Fruit fly (Drosophila melanogaster) whole organism, prepupa: ENCODE data around the gene Teh4.

Experiments
- Blimp-1 ChIP-seq: fragments of 200-800 bp; sonication (Bioruptor generic); optimal IDR thresholded peaks from 3 replicates; lab custom pipeline; 2017; ENCODE audit warnings: missing biosample characterization, missing genetic modification characterization, mild to moderate bottlenecking, moderate library complexity, missing genetic modification reagents
- CG10631 ChIP-seq: fragments of 200-800 bp; sonication (Bioruptor generic); optimal IDR thresholded peaks from 2 replicates; lab custom pipeline; 2016; ENCODE audit warnings: missing biosample characterization, missing genetic modification characterization
- CG10669 ChIP-seq: fragments of 200-800 bp; sonication (Bioruptor generic); optimal IDR thresholded peaks from 3 replicates; lab custom pipeline; 2018; ENCODE audit warnings: missing biosample characterization, mild to moderate bottlenecking, missing genetic modification characterization, moderate library complexity
- CG11294 ChIP-seq: fragments of 200-800 bp; sonication (Bioruptor generic); IDR thresholded peaks from 2 replicates; pipeline ENCODE4 v1.3.6; 2022; ENCODE audit warnings: missing biosample characterization, missing genetic modification characterization
- CG11762 ChIP-seq: fragments of 200-800 bp; sonication (Bioruptor generic); optimal IDR thresholded peaks from 3 replicates; lab custom pipeline; 2016; ENCODE audit warnings: missing biosample characterization, missing genetic modification characterization; ENCODE audit not compliant: insufficient read depth
- CG15336 ChIP-seq: fragments of 200-800 bp; sonication (Bioruptor generic); IDR thresholded peaks from 2 replicates; pipeline ENCODE4 v1.3.6; 2022; ENCODE audit warnings: missing biosample characterization, missing genetic modification characterization
- CG16779 ChIP-seq: fragments of 200-800 bp; sonication (Bioruptor generic); optimal IDR thresholded peaks from 3 replicates; lab custom pipeline; 2017; ENCODE audit warnings: missing biosample characterization, mild to moderate bottlenecking, missing genetic modification characterization
- CG3032 ChIP-seq: fragments of 200-800 bp; optimal IDR thresholded peaks from 2 replicates; lab custom pipeline; 2019; ENCODE audit warnings: missing biosample characterization, mild to moderate bottlenecking, missing genetic modification characterization, moderate library complexity
- CG31627 ChIP-seq: fragments of 200-800 bp; sonication (Bioruptor generic); optimal IDR thresholded peaks from 3 replicates; lab custom pipeline; 2016; ENCODE audit warnings: missing biosample characterization, missing genetic modification characterization
- CG34406 ChIP-seq: fragments of 200-800 bp; sonication (Bioruptor generic); optimal IDR thresholded peaks from 3 replicates; lab custom pipeline; 2016; ENCODE audit warnings: missing biosample characterization, missing genetic modification characterization
- CG3919 ChIP-seq: fragments of 200-800 bp; sonication (Bioruptor generic); optimal IDR thresholded peaks from 3 replicates; lab custom pipeline; 2016; ENCODE audit warnings: missing biosample characterization, missing genetic modification characterization
- CG4318 ChIP-seq: fragments of 200-800 bp; sonication (Bioruptor generic); optimal IDR thresholded peaks from 3 replicates; lab custom pipeline; 2017; ENCODE audit warnings: missing biosample characterization, mild to moderate bottlenecking, missing genetic modification characterization
- CG6163 ChIP-seq: fragments of 200-800 bp; sonication (Bioruptor generic); IDR thresholded peaks from 3 replicates; pipeline ENCODE4 v1.3.6; 2022; ENCODE audit warnings: missing biosample characterization, missing genetic modification characterization
- CG6276 ChIP-seq: fragments of 200-800 bp; sonication (Bioruptor generic); optimal IDR thresholded peaks from 2 replicates; lab custom pipeline; 2017; ENCODE audit warnings: missing biosample characterization, mild to moderate bottlenecking, missing genetic modification characterization
- CG6808 ChIP-seq: fragments of 200-800 bp; sonication (Bioruptor generic); optimal IDR thresholded peaks from 3 replicates; lab custom pipeline; 2017; ENCODE audit warnings: missing biosample characterization, missing genetic modification characterization, mild to moderate bottlenecking, moderate library complexity, missing genetic modification reagents
- CG6854 ChIP-seq: fragments of 200-800 bp; sonication (Bioruptor generic); optimal IDR thresholded peaks from 2 replicates; lab custom pipeline; 2017; ENCODE audit warnings: missing biosample characterization, mild to moderate bottlenecking, missing genetic modification characterization
- CG8119 ChIP-seq: fragments of 200-800 bp; sonication (Bioruptor generic); IDR thresholded peaks from 3 replicates; pipeline ENCODE4 v1.3.6; 2022; ENCODE audit warnings: missing biosample characterization, missing genetic modification characterization
- CG8319 ChIP-seq: fragments of 200-800 bp; sonication (Bioruptor generic); optimal IDR thresholded peaks from 3 replicates; lab custom pipeline; 2016; ENCODE audit warnings: missing biosample characterization, missing genetic modification characterization
- CG8632 ChIP-seq: fragments of 200-800 bp; sonication (Bioruptor generic); optimal IDR thresholded peaks from 3 replicates; lab custom pipeline; 2016; ENCODE audit warnings: missing biosample characterization, missing genetic modification characterization
- CG9139 ChIP-seq: fragments of 200-800 bp; sonication (Bioruptor generic); optimal IDR thresholded peaks from 3 replicates; lab custom pipeline; 2017; ENCODE audit warnings: missing biosample characterization, mild to moderate bottlenecking, missing genetic modification characterization
- Eip78C ChIP-seq: fragments of 200-800 bp; sonication (Bioruptor generic); peaks from one replicate; lab custom pipeline; 2016; ENCODE audit warnings: missing biosample characterization, missing genetic modification characterization
- Ets21C ChIP-seq: fragments of 200-800 bp; sonication (Bioruptor generic); optimal IDR thresholded peaks from 3 replicates; lab custom pipeline; 2016; ENCODE audit warnings: missing biosample characterization, missing genetic modification characterization
- Gug ChIP-seq: fragments of 200-800 bp; sonication (Bioruptor generic); IDR thresholded peaks from 2 replicates; pipeline ENCODE4 v1.3.6; 2022; ENCODE audit warnings: missing biosample characterization, missing genetic modification characterization
- Hr38 ChIP-seq: sonication (Bioruptor generic); optimal IDR thresholded peaks from 2 replicates; lab custom pipeline; 2016; ENCODE audit warnings: missing biosample characterization, missing genetic modification characterization
- Hr39 ChIP-seq: fragments of 200-800 bp; sonication (Bioruptor generic); optimal IDR thresholded peaks from 2 replicates; lab custom pipeline; 2016; ENCODE audit warnings: missing biosample characterization, missing genetic modification characterization
- Hr4 ChIP-seq: fragments of 200-800 bp; sonication (Bioruptor generic); optimal IDR thresholded peaks from 3 replicates; lab custom pipeline; 2016; ENCODE audit warnings: missing biosample characterization, missing genetic modification characterization
- Lpt ChIP-seq: fragments of 200-800 bp; sonication (Bioruptor generic); optimal IDR thresholded peaks from 3 replicates; lab custom pipeline; 2016; ENCODE audit warnings: missing biosample characterization, missing genetic modification characterization
- Met ChIP-seq: fragments of 200-800 bp; sonication (Bioruptor generic); optimal IDR thresholded peaks from 3 replicates; lab custom pipeline; 2016; ENCODE audit warnings: missing biosample characterization, missing genetic modification characterization
- OdsH ChIP-seq: fragments of 200-800 bp; sonication (Bioruptor generic); optimal IDR thresholded peaks from 3 replicates; lab custom pipeline; 2016; ENCODE audit warnings: missing biosample characterization, missing genetic modification characterization
- Smox ChIP-seq: fragments of 200-800 bp; sonication (Bioruptor generic); optimal IDR thresholded peaks from 3 replicates; lab custom pipeline; 2016; ENCODE audit warnings: missing biosample characterization, missing genetic modification characterization
- Sox102F ChIP-seq: fragments of 200-800 bp; sonication (Bioruptor generic); optimal IDR thresholded peaks from 2 replicates; lab custom pipeline; 2016; ENCODE audit warnings: missing biosample characterization, mild to moderate bottlenecking, missing genetic modification characterization
- achi ChIP-seq: fragments of 200-800 bp; sonication (Bioruptor generic); optimal IDR thresholded peaks from 3 replicates; lab custom pipeline; 2016; ENCODE audit warnings: missing biosample characterization, missing genetic modification characterization
- acj6 ChIP-seq: fragments of 200-800 bp; sonication (Bioruptor generic); optimal IDR thresholded peaks from 3 replicates; lab custom pipeline; 2016; ENCODE audit warnings: missing biosample characterization, missing genetic modification characterization
- cyc ChIP-seq: fragments of 200-800 bp; sonication (Bioruptor generic); optimal IDR thresholded peaks from 3 replicates; lab custom pipeline; 2016; ENCODE audit warnings: missing biosample characterization, missing genetic modification characterization
- dac ChIP-seq: fragments of 200-800 bp; sonication (Bioruptor generic); optimal IDR thresholded peaks from 2 replicates; lab custom pipeline; 2017; ENCODE audit warnings: missing biosample characterization, mild to moderate bottlenecking, missing genetic modification characterization
- dsx ChIP-seq: fragments of 200-800 bp; optimal IDR thresholded peaks from 3 replicates; lab custom pipeline; 2019; ENCODE audit warnings: missing biosample characterization, mild to moderate bottlenecking, missing genetic modification characterization, moderate library complexity; ENCODE audit not compliant: poor library complexity, severe bottlenecking
- esn ChIP-seq: fragments of 200-800 bp; sonication (Bioruptor generic); optimal IDR thresholded peaks from 2 replicates; lab custom pipeline; 2016; ENCODE audit warnings: missing biosample characterization, mild to moderate bottlenecking, missing genetic modification characterization, moderate library complexity
- fd85E ChIP-seq: fragments of 200-800 bp; sonication (Bioruptor generic); optimal IDR thresholded peaks from 3 replicates; lab custom pipeline; 2016; ENCODE audit warnings: missing biosample characterization, missing genetic modification characterization
- fkh ChIP-seq: fragments of 200-800 bp; sonication (Bioruptor generic); optimal IDR thresholded peaks from 3 replicates; lab custom pipeline; 2017; ENCODE audit warnings: missing biosample characterization, mild to moderate bottlenecking, missing genetic modification characterization, moderate library complexity
- lz ChIP-seq: fragments of 200-800 bp; sonication (Bioruptor generic); optimal IDR thresholded peaks from 3 replicates; lab custom pipeline; 2016; ENCODE audit warnings: missing biosample characterization, missing genetic modification characterization
- pdm3 ChIP-seq: fragments of 200-800 bp; sonication (Bioruptor generic); optimal IDR thresholded peaks from 3 replicates; lab custom pipeline; 2016; ENCODE audit warnings: missing biosample characterization, missing genetic modification characterization
- spab ChIP-seq: fragments of 200-800 bp; sonication (Bioruptor generic); optimal IDR thresholded peaks from 2 replicates; lab custom pipeline; 2017; ENCODE audit warnings: missing biosample characterization, mild to moderate bottlenecking, missing genetic modification characterization, missing genetic modification reagents
- ss ChIP-seq, 2 experiments: fragments of 200-800 bp; sonication (Bioruptor generic); optimal IDR thresholded peaks; 2 replicates in 1 of 2; 3 replicates in 1 of 2; lab custom pipeline; 2017 to 2018; ENCODE audit warnings: mild to moderate bottlenecking in 2 of 2, missing biosample characterization in 2 of 2, missing genetic modification characterization in 2 of 2, moderate library complexity in 1 of 2
- svp ChIP-seq: fragments of 200-800 bp; sonication (Bioruptor generic); peaks from one replicate; lab custom pipeline; 2016; ENCODE audit warnings: missing biosample characterization, missing genetic modification characterization
- topi ChIP-seq: fragments of 200-800 bp; sonication (Bioruptor generic); optimal IDR thresholded peaks from 3 replicates; lab custom pipeline; 2016; ENCODE audit warnings: missing biosample characterization, missing genetic modification characterization

Gene Teh4

dm6 chr3L:4135857-4136256 lies 42.2 kb downstream of the Teh4 start, which contains the start of gene RfC4:
Gene RfC4, minus strand, starts transcription at chr3L:4136038.
- TF ChIP-seq Gug (GFP tag; lab: Robert Waterston, UW): no peak
- no peak for TF ChIP-seq CG15336 (GFP tag; lab: Robert Waterston, UW)
- TF ChIP-seq esn (GFP tag; lab: Kevin White, UChicago): no peak
- no peak for TF ChIP-seq dsx (GFP tag; lab: Kevin White, UChicago)

- TF ChIP-seq Lpt (GFP tag; lab: Kevin White, UChicago): no peak
- no peak for TF ChIP-seq fd85E (GFP tag; lab: Kevin White, UChicago)
- TF ChIP-seq CG6854 (GFP tag; lab: Kevin White, UChicago): peak; percentile 60
- peak; percentile 74 for TF ChIP-seq svp (GFP tag; lab: Kevin White, UChicago)
- TF ChIP-seq CG3032 (tag; lab: Kevin White, UChicago): no peak
- no peak for TF ChIP-seq CG11294 (GFP tag; lab: Robert Waterston, UW)
- no peak for TF ChIP-seq CG10669 (GFP tag; lab: Kevin White, UChicago)
- TF ChIP-seq CG6808 (GFP tag; lab: Kevin White, UChicago): no peak
- TF ChIP-seq CG6163 (GFP tag; lab: Robert Waterston, UW): no peak; the same call in 2 of the 3 replicates
- no peak for TF ChIP-seq Eip78C
- TF ChIP-seq Hr4 (GFP tag; lab: Kevin White, UChicago): no peak
- peak; percentile 9; the same call in 1 of the 2 replicates for TF ChIP-seq CG15336 (GFP tag; lab: Robert Waterston, UW)
- TF ChIP-seq CG34406 (GFP tag; lab: Kevin White, UChicago): no peak
- no peak for TF ChIP-seq Hr39 (GFP tag; lab: Kevin White, UChicago)
- TF ChIP-seq CG8632 (GFP tag; lab: Kevin White, UChicago): no peak
- TF ChIP-seq Met (GFP tag; lab: Kevin White, UChicago): no peak
- no peak for TF ChIP-seq CG3919 (GFP tag; lab: Kevin White, UChicago)
- no peak for TF ChIP-seq cyc (GFP tag; lab: Kevin White, UChicago)
- TF ChIP-seq fkh (GFP tag; lab: Kevin White, UChicago): no peak
- no peak for TF ChIP-seq CG4318 (GFP tag; lab: Kevin White, UChicago)
- TF ChIP-seq CG8119 (GFP tag; lab: Robert Waterston, UW): peak; percentile 73
- no peak for TF ChIP-seq Hr38 (GFP tag; lab: Kevin White, UChicago)
- TF ChIP-seq Smox (GFP tag; lab: Kevin White, UChicago): no peak
- TF ChIP-seq CG31627: no peak
- TF ChIP-seq topi (GFP tag; lab: Kevin White, UChicago): no peak
- no peak for TF ChIP-seq CG10631 (GFP tag; lab: Kevin White, UChicago)
- TF ChIP-seq CG9139 (GFP tag; lab: Kevin White, UChicago): no peak
- TF ChIP-seq dac (GFP tag; lab: Kevin White, UChicago): no peak
- TF ChIP-seq Blimp-1 (GFP tag; lab: Kevin White, UChicago): no peak
- TF ChIP-seq Ets21C (GFP tag; lab: Kevin White, UChicago): no peak
- no peak for TF ChIP-seq CG11762 (GFP tag; lab: Kevin White, UChicago)
- no peak for TF ChIP-seq dsx (GFP tag; lab: Kevin White, UChicago)
- no peak for TF ChIP-seq Sox102F
- no peak for TF ChIP-seq lz (GFP tag; lab: Kevin White, UChicago)
- no peak for TF ChIP-seq CG6276 (GFP tag; lab: Kevin White, UChicago)
- no peak for TF ChIP-seq CG8319 (GFP tag; lab: Kevin White, UChicago)
- no peak for TF ChIP-seq OdsH
- TF ChIP-seq pdm3 (GFP tag; lab: Kevin White, UChicago): no peak
- TF ChIP-seq acj6 (GFP tag; lab: Kevin White, UChicago): no peak
- no peak for TF ChIP-seq achi
- no peak for TF ChIP-seq ss (GFP tag; optimal IDR thresholded peaks at IDR 0.05; lab: Kevin White, UChicago)
- peak; percentile 23 for TF ChIP-seq esn (GFP tag; lab: Kevin White, UChicago)
- no peak for TF ChIP-seq spab
- no peak for TF ChIP-seq CG16779
- TF ChIP-seq, all 60 proteins: peak for 5
These were observed 44.1 kb downstream of the Teh4 start, which contains the start of gene ens for dm6 chr3L:4133724-4134678. Gene ens, minus strand, starts transcription at chr3L:4134550.
